Worm (Caenorhabditis elegans) whole organism, L1 larva: ENCODE data around the gene gut-2.

Source experiments
- C16A3.4 ChIP-seq: fragments of 150-350 bp; optimal IDR thresholded peaks from 2 replicates; lab custom pipeline; 2014; ENCODE audit warnings: missing biosample characterization, missing genetic modification characterization
- C34B4.2 ChIP-seq: sonication (generic microtip); optimal IDR thresholded peaks from 2 replicates; lab custom pipeline; 2017; ENCODE audit warnings: mild to moderate bottlenecking, missing genetic modification characterization, missing compliant biosample characterization
- F16B12.6 ChIP-seq: fragments of 150-350 bp; optimal IDR thresholded peaks from 2 replicates; lab custom pipeline; 2014; ENCODE audit warnings: missing biosample characterization, missing genetic modification characterization
- Y116A8C.19 ChIP-seq: sonication (generic microtip); optimal IDR thresholded peaks from 2 replicates; lab custom pipeline; 2016; ENCODE audit warnings: missing compliant biosample characterization, missing genetic modification characterization, borderline replicate concordance
- alr-1 ChIP-seq: fragments of 200-800 bp; sonication (Bioruptor generic); optimal IDR thresholded peaks from 2 replicates; lab custom pipeline; 2018; ENCODE audit warnings: borderline replicate concordance, mild to moderate bottlenecking, missing genetic modification characterization, missing compliant biosample characterization
- aly-2 ChIP-seq: fragments of 150-350 bp; optimal IDR thresholded peaks from 2 replicates; lab custom pipeline; 2014; ENCODE audit warnings: missing biosample characterization, missing genetic modification characterization
- blmp-1 ChIP-seq: fragments of 150-350 bp; optimal IDR thresholded peaks from 2 replicates; lab custom pipeline; 2014; ENCODE audit warnings: missing biosample characterization, missing genetic modification characterization
- ceh-82 ChIP-seq, 3 experiments: fragments of 150-350 bp in 1 of 3; sonication (generic microtip) in 2 of 3; optimal IDR thresholded peaks; 2 replicates each; lab custom pipeline; 2014 to 2017; ENCODE audit warnings: missing biosample characterization in 3 of 3, missing genetic modification characterization in 3 of 3
- ces-1 ChIP-seq: fragments of 150-350 bp; optimal IDR thresholded peaks from 2 replicates; lab custom pipeline; 2014; ENCODE audit warnings: missing biosample characterization, missing genetic modification reagents, missing genetic modification characterization
- dpl-1 ChIP-seq, 3 experiments: fragments of 150-350 bp in 2 of 3; sonication (generic microtip) in 1 of 3; optimal IDR thresholded peaks; 2 replicates each; lab custom pipeline; 2014 to 2017; ENCODE audit warnings: missing biosample characterization in 3 of 3, missing genetic modification characterization in 3 of 3, missing genetic modification reagents in 3 of 3
- efl-1 ChIP-seq, 4 experiments: fragments of 150-350 bp; optimal IDR thresholded peaks in 3 of 4; peaks in 1 of 4; 1 replicate in 1 of 4; 2 replicates in 3 of 4; lab custom pipeline; 2014; ENCODE audit warnings: missing biosample characterization in 2 of 4, missing genetic modification characterization in 2 of 4, missing genetic modification reagents in 2 of 4
- efl-3 ChIP-seq: fragments of 200-800 bp; sonication (Bioruptor generic); optimal IDR thresholded peaks from 2 replicates; lab custom pipeline; 2018; ENCODE audit warnings: mild to moderate bottlenecking, missing genetic modification characterization, missing compliant biosample characterization
- elt-2 ChIP-seq: sonication (generic microtip); optimal IDR thresholded peaks from 2 replicates; lab custom pipeline; 2016; ENCODE audit warnings: missing genetic modification characterization, mild to moderate bottlenecking, inconsistent platforms, missing compliant biosample characterization, missing genetic modification reagents
- elt-3 ChIP-seq, 6 experiments: fragments of 150-350 bp in 1 of 6; sonication (generic microtip); optimal IDR thresholded peaks; 2 replicates each; lab custom pipeline; 2017 to 2018; ENCODE audit warnings: missing biosample characterization in 6 of 6, missing genetic modification characterization in 6 of 6, inconsistent platforms in 1 of 6
- ets-5 ChIP-seq: fragments of 200-800 bp; sonication (Bioruptor generic); IDR thresholded peaks from 2 replicates; pipeline ENCODE4 v1.3.6; 2022; ENCODE audit warnings: missing genetic modification characterization, missing compliant biosample characterization
- grh-1 ChIP-seq: fragments of 200-800 bp; sonication (Bioruptor generic); IDR thresholded peaks from 2 replicates; pipeline ENCODE4 v1.3.6; 2022; ENCODE audit warnings: missing genetic modification reagents, missing genetic modification characterization, missing compliant biosample characterization
- hlh-4 ChIP-seq: sonication (generic microtip); optimal IDR thresholded peaks from 2 replicates; lab custom pipeline; 2016; ENCODE audit warnings: mild to moderate bottlenecking, missing genetic modification characterization, missing compliant biosample characterization
- hpl-2 ChIP-seq: fragments of 150-350 bp; optimal IDR thresholded peaks from 2 replicates; lab custom pipeline; 2014; ENCODE audit warnings: missing biosample characterization, missing genetic modification reagents, missing genetic modification characterization
- isw-1 ChIP-seq: fragments of 200-800 bp; sonication (Bioruptor generic); IDR thresholded peaks from 2 replicates; pipeline ENCODE4 v1.3.6; 2022; ENCODE audit warnings: missing genetic modification characterization, missing compliant biosample characterization
- lin-14 ChIP-seq: fragments of 200-800 bp; sonication (Bioruptor generic); optimal IDR thresholded peaks from 2 replicates; lab custom pipeline; 2018; ENCODE audit warnings: mild to moderate bottlenecking, missing genetic modification characterization, moderate library complexity, missing compliant biosample characterization
- lin-15B ChIP-seq: fragments of 150-350 bp; sonication (generic microtip); optimal IDR thresholded peaks from 3 replicates; lab custom pipeline; 2014; ENCODE audit warnings: missing biosample characterization, missing genetic modification characterization
- lin-35 ChIP-seq, 2 experiments: fragments of 150-350 bp; optimal IDR thresholded peaks; 2 replicates each; lab custom pipeline; 2014; ENCODE audit warnings: missing biosample characterization in 2 of 2, missing genetic modification characterization in 2 of 2, missing genetic modification reagents in 2 of 2
- lin-39 ChIP-seq: fragments of 150-350 bp; optimal IDR thresholded peaks from 2 replicates; lab custom pipeline; 2014; ENCODE audit warnings: missing biosample characterization, missing genetic modification reagents, missing genetic modification characterization
- lsy-2 ChIP-seq, 2 experiments: fragments of 150-350 bp; optimal IDR thresholded peaks; 2 replicates each; lab custom pipeline; 2014; ENCODE audit warnings: missing biosample characterization in 2 of 2, missing genetic modification characterization in 2 of 2
- mdl-1 ChIP-seq, 2 experiments: fragments of 150-350 bp; optimal IDR thresholded peaks; 2 replicates each; lab custom pipeline; 2014 to 2017; ENCODE audit warnings: missing biosample characterization in 2 of 2, missing genetic modification characterization in 2 of 2, inconsistent platforms in 1 of 2
- mef-2 ChIP-seq: fragments of 150-350 bp; optimal IDR thresholded peaks from 2 replicates; lab custom pipeline; 2014; ENCODE audit warnings: missing biosample characterization, missing genetic modification characterization
- nhr-11 ChIP-seq: fragments of 150-350 bp; optimal IDR thresholded peaks from 2 replicates; lab custom pipeline; 2014; ENCODE audit warnings: missing biosample characterization, missing genetic modification characterization
- nhr-12 ChIP-seq: sonication (generic microtip); optimal IDR thresholded peaks from 2 replicates; lab custom pipeline; 2017; ENCODE audit warnings: missing biosample characterization, missing genetic modification characterization
- nhr-19 ChIP-seq: fragments of 200-800 bp; sonication (Bioruptor generic); conservative IDR thresholded peaks from 2 replicates; pipeline ENCODE4 v1.3.6; 2022; ENCODE audit warnings: missing genetic modification characterization, missing compliant biosample characterization
- nhr-20 ChIP-seq: sonication (generic microtip); optimal IDR thresholded peaks from 2 replicates; lab custom pipeline; 2016; ENCODE audit warnings: mild to moderate bottlenecking, missing genetic modification characterization, missing compliant biosample characterization
- nhr-47 ChIP-seq: sonication (generic microtip); optimal IDR thresholded peaks from 2 replicates; lab custom pipeline; 2016; ENCODE audit warnings: mild to moderate bottlenecking, missing genetic modification characterization, moderate library complexity, missing compliant biosample characterization
- nhr-71 ChIP-seq: sonication (generic microtip); optimal IDR thresholded peaks from 2 replicates; lab custom pipeline; 2016; ENCODE audit warnings: mild to moderate bottlenecking, missing genetic modification characterization, moderate library complexity, missing compliant biosample characterization
- nhr-76 ChIP-seq: sonication (generic microtip); optimal IDR thresholded peaks from 2 replicates; lab custom pipeline; 2017; ENCODE audit warnings: missing biosample characterization, missing genetic modification characterization
- nhr-77 ChIP-seq: fragments of 150-350 bp; optimal IDR thresholded peaks from 2 replicates; lab custom pipeline; 2014; ENCODE audit warnings: missing biosample characterization, missing genetic modification characterization
- pag-3 ChIP-seq: sonication (generic microtip); optimal IDR thresholded peaks from 2 replicates; lab custom pipeline; 2017; ENCODE audit warnings: missing genetic modification characterization, mild to moderate bottlenecking, missing compliant biosample characterization, antibody characterized with exemption, borderline replicate concordance; ENCODE audit not compliant: insufficient read depth
- pax-3 ChIP-seq: fragments of 200-800 bp; sonication (Bioruptor generic); optimal IDR thresholded peaks from 2 replicates; lab custom pipeline; 2018; ENCODE audit warnings: mild to moderate bottlenecking, missing genetic modification characterization, moderate library complexity, missing compliant biosample characterization
- rnt-1 ChIP-seq: sonication (generic microtip); optimal IDR thresholded peaks from 2 replicates; lab custom pipeline; 2016; ENCODE audit warnings: mild to moderate bottlenecking, missing genetic modification characterization, moderate library complexity, missing compliant biosample characterization
- skn-1 ChIP-seq: fragments of 150-350 bp; optimal IDR thresholded peaks from 2 replicates; lab custom pipeline; 2014; ENCODE audit warnings: missing biosample characterization, missing genetic modification characterization
- snu-23 ChIP-seq: sonication (generic microtip); optimal IDR thresholded peaks from 2 replicates; lab custom pipeline; 2016; ENCODE audit warnings: missing genetic modification characterization, missing compliant biosample characterization
- sptf-1 ChIP-seq: fragments of 150-350 bp; optimal IDR thresholded peaks from 2 replicates; lab custom pipeline; 2014; ENCODE audit warnings: missing biosample characterization, missing genetic modification characterization
- sup-37 ChIP-seq: fragments of 200-800 bp; sonication (Bioruptor generic); optimal IDR thresholded peaks from 2 replicates; lab custom pipeline; 2018; ENCODE audit warnings: mild to moderate bottlenecking, missing genetic modification characterization, missing compliant biosample characterization
- tbx-2 ChIP-seq: sonication (generic microtip); optimal IDR thresholded peaks from 2 replicates; lab custom pipeline; 2016; ENCODE audit warnings: missing genetic modification characterization, missing compliant biosample characterization
- unc-130 ChIP-seq: fragments of 150-350 bp; optimal IDR thresholded peaks from 2 replicates; lab custom pipeline; 2017; ENCODE audit warnings: missing biosample characterization, missing genetic modification characterization, inconsistent platforms
- unc-30 ChIP-seq: sonication (generic microtip); optimal IDR thresholded peaks from 2 replicates; lab custom pipeline; 2017; ENCODE audit warnings: missing biosample characterization, missing genetic modification characterization
- unc-62 ChIP-seq: fragments of 150-350 bp; optimal IDR thresholded peaks from 2 replicates; lab custom pipeline; 2014; ENCODE audit warnings: missing biosample characterization, missing genetic modification reagents, missing genetic modification characterization
- unc-86 ChIP-seq: sonication (generic microtip); optimal IDR thresholded peaks from 2 replicates; lab custom pipeline; 2016; ENCODE audit warnings: missing genetic modification characterization, missing compliant biosample characterization
- xbp-1 ChIP-seq: sonication (generic microtip); optimal IDR thresholded peaks from 2 replicates; lab custom pipeline; 2016; ENCODE audit warnings: missing genetic modification characterization, missing compliant biosample characterization
- ztf-4 ChIP-seq: fragments of 150-350 bp; optimal IDR thresholded peaks from 2 replicates; lab custom pipeline; 2014; ENCODE audit warnings: missing biosample characterization, missing genetic modification characterization

The gut-2 gene

DNA sequence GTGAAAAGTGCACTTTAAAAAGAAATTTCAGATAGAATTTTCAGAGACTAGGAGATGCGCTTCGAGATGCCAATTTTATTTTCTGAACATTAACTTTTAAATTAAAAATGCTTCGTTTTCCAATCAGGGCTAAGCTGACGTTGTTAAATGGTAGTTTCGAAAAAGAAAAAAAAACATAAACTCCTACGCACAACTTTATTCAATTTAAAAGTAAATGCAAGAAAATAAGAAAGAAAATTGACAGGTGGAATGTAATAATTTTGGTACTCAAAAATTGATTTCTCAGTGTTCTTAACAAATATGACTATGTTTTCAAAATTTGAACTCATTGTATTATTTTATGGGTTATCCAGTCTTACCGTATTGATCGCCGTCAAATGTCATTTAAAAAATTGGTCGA lies 44.2 kb upstream of the gut-2 start, which contains the start of gene lurp-2:
TSS of gene lurp-2 (plus strand) at position 301 of the 400 bp plus-strand sequence.
- no peak for TF ChIP-seq lin-39 (tag; lab: Kevin White, UChicago)
- TF ChIP-seq nhr-77 (tag; lab: Kevin White, UChicago), result no peak
- no peak for TF ChIP-seq lin-15B (tag; lab: Kevin White, UChicago)
- no peak for TF ChIP-seq nhr-11 (tag; lab: Kevin White, UChicago)
- no peak for TF ChIP-seq pax-3 (tag; lab: Kevin White, UChicago)
- TF ChIP-seq tbx-2 (tag; lab: Kevin White, UChicago), result no peak
- no peak for TF ChIP-seq C16A3.4 (tag; lab: Kevin White, UChicago)
- TF ChIP-seq ces-1 (GFP tag; lab: Kevin White, UChicago), result no peak
- no peak for TF ChIP-seq pag-3
- no peak for TF ChIP-seq ets-5 (GFP tag; lab: Robert Waterston, UW)
- TF ChIP-seq lsy-2 (tag; optimal IDR thresholded peaks at IDR 0.05; lab: Kevin White, UChicago), result no peak
- no peak for TF ChIP-seq mef-2 (tag; lab: Kevin White, UChicago)
- no peak for TF ChIP-seq hpl-2
- TF ChIP-seq nhr-47 (tag; lab: Kevin White, UChicago), result no peak
- TF ChIP-seq efl-3 (GFP tag; lab: Kevin White, UChicago), result no peak
- TF ChIP-seq unc-130, result no peak
- no peak for TF ChIP-seq elt-3 (tag; optimal IDR thresholded peaks at IDR 0.05; lab: Kevin White, UChicago)
- no peak for TF ChIP-seq isw-1 (GFP tag; lab: Robert Waterston, UW)
- no peak for TF ChIP-seq lin-14 (GFP tag; lab: Kevin White, UChicago)
- TF ChIP-seq mdl-1 (tag; optimal IDR thresholded peaks at IDR 0.05; lab: Kevin White, UChicago), result no peak
- TF ChIP-seq, all 84 proteins: peak for 0

- TF ChIP-seq ces-1 (GFP tag; lab: Kevin White, UChicago) (no peak), unc-62 (GFP tag; lab: Kevin White, UChicago) (no peak), nhr-20 (no peak), grh-1 (GFP tag; lab: Robert Waterston, UW) (no peak), nhr-71 (no peak), nhr-19 (no peak), unc-86 (no peak), aly-2 (tag; lab: Kevin White, UChicago) (no peak), ceh-82 (tag; optimal IDR thresholded peaks at IDR 0.05; lab: Kevin White, UChicago) (no peak)
These were observed 42.0 kb upstream of the gut-2 start, which contains the start of gene lurp-3 for ce11 chrV:13455448-13455847. TSS of gene lurp-3 (plus strand) at chrV:13455748.

- TF ChIP-seq alr-1 (tag; lab: Kevin White, UChicago) (no peak), rnt-1 (peak; percentile 29), nhr-71 (peak; percentile 25), dpl-1 (GFP tag; optimal IDR thresholded peaks at IDR 0.05; lab: Kevin White, UChicago) (peak in 2 of 3 experiments; percentile 55 to 61), skn-1 (tag; lab: Kevin White, UChicago) (no peak), Y116A8C.19 (tag; lab: Kevin White, UChicago) (no peak), unc-30 (tag; lab: Kevin White, UChicago) (no peak), ztf-4 (tag; lab: Kevin White, UChicago) (no peak), ceh-82 (tag; optimal IDR thresholded peaks at IDR 0.05; lab: Kevin White, UChicago) (peak in 1 of 3 experiments; percentile 8), sptf-1 (tag; lab: Kevin White, UChicago) (no peak), nhr-76 (no peak), xbp-1 (tag; lab: Kevin White, UChicago) (no peak), hlh-4 (no peak), blmp-1 (tag; lab: Kevin White, UChicago) (peak; percentile 26), unc-130 (peak; percentile 47), C34B4.2 (tag; lab: Kevin White, UChicago) (no peak), unc-86 (no peak), efl-1 (optimal IDR thresholded peaks at IDR 0.05; lab: Kevin White, UChicago) (peak; percentile 5 to 37), efl-1 (GFP tag; optimal IDR thresholded peaks at IDR 0.05 in 1 of 2; lab: Kevin White, UChicago) (peak; percentile 36 to 43), pax-3 (tag; lab: Kevin White, UChicago) (no peak), snu-23 (GFP tag; lab: Kevin White, UChicago) (peak; percentile 47), F16B12.6 (peak; percentile 90), elt-2 (tag; lab: Kevin White, UChicago) (no peak), mdl-1 (tag; optimal IDR thresholded peaks at IDR 0.05; lab: Kevin White, UChicago) (peak in 1 of 2 experiments; percentile 2), lin-35 (GFP tag; optimal IDR thresholded peaks at IDR 0.05; lab: Kevin White, UChicago) (peak; percentile 26 to 59), C16A3.4 (tag; lab: Kevin White, UChicago) (peak; percentile 46), sup-37 (GFP tag; lab: Kevin White, UChicago) (no peak), nhr-12 (tag; lab: Kevin White, UChicago) (no peak), lsy-2 (tag; optimal IDR thresholded peaks at IDR 0.05; lab: Kevin White, UChicago) (peak; percentile 20 to 45)
These were observed 39.6 kb upstream of the gut-2 start, which contains the start of gene F25H9.2 for ce11 chrV:13457858-13458257. TSS of gene F25H9.2 (plus strand) at chrV:13458083.
